Worm (Caenorhabditis elegans) whole organism, early embryonic: Measurements from ENCODE around the gene F25E5.9.

Experiments used
- ama-1 ChIP-seq: fragments of 150-350 bp; optimal IDR thresholded peaks from 2 replicates; lab custom pipeline; 2014
- hnd-1 ChIP-seq: sonication (generic microtip); optimal IDR thresholded peaks from 2 replicates; lab custom pipeline; 2016; ENCODE audit warnings: missing genetic modification characterization, missing compliant biosample characterization

ce11 chrV:7432441-7433146 is 5.1 kb downstream of the F25E5.9 start:
- TF ChIP-seq ama-1 (lab: Kevin White, UChicago) (no peak), hnd-1 (tag; lab: Kevin White, UChicago) (no peak)
